Fruit fly (Drosophila melanogaster) Kc167 (cell line): Measurements from ENCODE around the gene pbl.

ENCODE experiments used
- Myc ChIP-seq: fragments of >200 bp; optimal IDR thresholded peaks from 2 replicates; lab custom pipeline; 2017; ENCODE audit warnings: missing external identifiers
- Sin3A ChIP-seq: fragments of >200 bp; optimal IDR thresholded peaks from 2 replicates; lab custom pipeline; 2018; ENCODE audit warnings: missing external identifiers
- h ChIP-seq: fragments of >200 bp; optimal IDR thresholded peaks from 3 replicates; lab custom pipeline; 2018; ENCODE audit warnings: missing external identifiers
- insv ChIP-seq: fragments of >200 bp; optimal IDR thresholded peaks from 3 replicates; lab custom pipeline; 2018; ENCODE audit warnings: missing external identifiers
- psq ChIP-seq: fragments of >200 bp; optimal IDR thresholded peaks from 2 replicates; lab custom pipeline; 2017; ENCODE audit warnings: missing external identifiers
- ttk ChIP-seq: sonication (Bioruptor generic); optimal IDR thresholded peaks from 2 replicates; lab custom pipeline; 2017; ENCODE audit warnings: missing external identifiers

The pbl gene

DNA sequence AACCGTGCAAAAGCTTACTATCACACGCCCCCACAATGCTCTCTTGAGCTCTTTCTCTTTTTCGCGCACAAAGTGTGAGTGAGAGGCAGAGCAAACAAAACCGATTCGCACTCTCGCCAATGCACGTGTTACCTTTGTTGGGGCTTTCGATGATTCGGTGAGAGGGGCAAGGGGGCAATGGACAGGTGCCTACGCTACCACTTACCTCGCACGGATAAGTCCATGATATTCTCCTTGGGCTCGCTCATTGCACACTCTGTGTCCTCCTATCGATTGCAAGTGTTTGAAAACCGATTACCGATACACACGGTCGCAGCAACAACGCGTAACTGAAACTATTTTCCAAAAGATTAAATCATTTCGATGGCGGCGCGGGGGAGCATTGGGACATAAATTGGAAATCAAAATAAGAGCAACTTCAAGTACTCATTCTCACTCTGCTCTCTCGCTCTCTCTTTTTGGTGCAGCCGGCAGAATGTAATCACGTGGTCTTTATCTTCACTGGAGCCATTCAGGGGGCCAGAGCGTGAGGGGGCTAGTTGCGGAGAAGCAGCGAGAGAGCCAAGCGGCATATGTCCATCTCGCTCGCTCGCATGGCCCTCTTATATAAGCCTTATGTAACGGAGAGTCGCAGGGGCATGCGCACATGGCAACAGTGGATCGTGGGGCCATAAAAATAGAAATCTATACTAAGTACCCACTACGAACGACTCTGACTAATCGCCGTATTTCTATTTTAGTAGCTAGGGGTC, 44.5 kb downstream of the pbl start, which contains the start of gene Pdp1:
Pdp1 (minus strand) TSS at position 334 of the 752 bp plus-strand sequence.
- TF ChIP-seq Sin3A (no peak), ttk (lab: Kevin White, UChicago) (no peak), insv (lab: Kevin White, UChicago) (no peak), psq (lab: Kevin White, UChicago) (no peak), Myc (lab: Kevin White, UChicago) (no peak), h (no peak)

DNA sequence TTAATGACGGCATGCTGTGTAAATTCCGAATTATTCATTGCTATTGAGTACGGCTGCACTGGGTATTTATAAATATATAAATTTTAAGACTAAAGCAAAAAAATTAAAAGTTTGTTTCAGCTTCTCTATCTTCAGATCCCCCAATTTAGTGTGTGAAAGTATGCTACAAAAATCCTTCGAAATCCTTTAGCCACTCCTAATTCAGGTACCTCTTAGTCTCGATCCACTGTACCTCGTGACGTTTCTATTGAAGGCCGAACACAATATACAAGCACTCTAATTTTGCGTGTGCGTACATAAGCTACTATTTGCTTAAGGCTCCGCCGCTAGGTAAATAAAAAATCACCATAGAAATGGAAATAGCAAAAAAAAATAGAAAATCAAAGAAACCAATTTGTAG, 45.2 kb downstream of the pbl start:
- TF ChIP-seq Myc (lab: Kevin White, UChicago) (no peak), insv (lab: Kevin White, UChicago) (no peak), h (no peak), Sin3A (no peak)

DNA sequence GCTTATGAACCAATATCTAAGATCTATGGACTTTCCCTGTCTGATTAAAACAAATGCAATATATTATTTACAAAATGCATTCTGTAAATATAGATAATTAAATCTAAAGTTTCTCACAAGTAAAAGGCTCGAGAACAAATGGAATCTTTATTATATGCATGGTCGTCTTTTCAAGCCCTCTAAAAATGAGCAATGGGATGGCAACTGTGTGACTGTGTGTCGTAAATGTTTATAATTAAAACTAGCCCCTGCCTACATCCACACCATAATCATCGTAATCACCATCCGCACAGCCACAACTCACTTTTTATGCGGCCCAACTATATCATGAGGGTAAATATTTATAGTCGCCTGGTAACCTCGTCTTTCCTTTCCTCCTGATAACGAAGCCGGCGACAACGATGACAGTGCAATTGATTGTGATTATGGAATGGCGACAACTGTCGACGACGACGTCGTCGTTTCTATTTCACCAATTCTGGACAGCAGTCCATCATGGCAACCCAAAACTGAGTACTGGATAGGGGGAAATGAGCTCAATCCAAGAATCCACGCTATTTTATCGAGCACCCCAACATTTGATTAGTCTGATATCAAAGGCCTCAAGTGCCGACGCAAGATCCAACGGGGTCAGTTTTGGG, 45.9 kb downstream of the pbl start:
- TF ChIP-seq ttk (lab: Kevin White, UChicago) (no peak), psq (lab: Kevin White, UChicago) (no peak), insv (lab: Kevin White, UChicago) (no peak), Myc (lab: Kevin White, UChicago) (no peak), h (no peak), Sin3A (no peak)

DNA sequence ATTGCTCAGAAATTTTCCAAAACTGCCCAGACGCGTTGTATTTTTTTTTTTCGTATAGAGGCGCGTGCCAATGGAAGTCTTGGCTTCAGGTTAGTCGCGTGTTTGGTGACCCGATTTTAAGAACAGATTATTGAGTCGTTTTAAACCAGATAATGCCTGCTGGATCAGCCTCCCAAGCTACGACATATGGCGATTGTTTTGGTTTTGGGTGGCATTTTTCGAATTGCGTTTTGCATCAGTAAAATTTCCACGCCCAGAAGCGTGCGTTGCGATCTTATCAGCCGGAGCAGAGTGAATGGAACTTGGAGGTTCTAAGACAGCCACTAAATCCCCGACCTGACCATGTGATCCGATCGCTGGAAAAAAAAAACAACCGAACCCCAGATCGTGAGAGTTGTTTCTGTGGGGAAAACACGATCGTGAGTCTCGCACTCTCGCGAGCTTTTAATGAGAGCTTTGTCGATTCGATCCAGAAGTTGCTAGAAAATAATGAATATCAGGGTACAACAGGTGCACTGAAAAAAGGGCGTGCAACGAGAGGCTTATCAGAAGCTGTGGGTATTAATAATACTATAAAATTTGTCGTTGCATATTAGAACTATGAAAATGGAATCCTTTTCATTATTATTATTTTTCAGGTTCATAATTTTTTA, 46.5 kb downstream of the pbl start:
- no peak for TF ChIP-seq ttk (lab: Kevin White, UChicago)
- no peak for TF ChIP-seq Myc (lab: Kevin White, UChicago)
- TF ChIP-seq h = no peak
- no peak for TF ChIP-seq Sin3A
- TF ChIP-seq psq (lab: Kevin White, UChicago) = no peak
- TF ChIP-seq insv (lab: Kevin White, UChicago) = no peak

DNA sequence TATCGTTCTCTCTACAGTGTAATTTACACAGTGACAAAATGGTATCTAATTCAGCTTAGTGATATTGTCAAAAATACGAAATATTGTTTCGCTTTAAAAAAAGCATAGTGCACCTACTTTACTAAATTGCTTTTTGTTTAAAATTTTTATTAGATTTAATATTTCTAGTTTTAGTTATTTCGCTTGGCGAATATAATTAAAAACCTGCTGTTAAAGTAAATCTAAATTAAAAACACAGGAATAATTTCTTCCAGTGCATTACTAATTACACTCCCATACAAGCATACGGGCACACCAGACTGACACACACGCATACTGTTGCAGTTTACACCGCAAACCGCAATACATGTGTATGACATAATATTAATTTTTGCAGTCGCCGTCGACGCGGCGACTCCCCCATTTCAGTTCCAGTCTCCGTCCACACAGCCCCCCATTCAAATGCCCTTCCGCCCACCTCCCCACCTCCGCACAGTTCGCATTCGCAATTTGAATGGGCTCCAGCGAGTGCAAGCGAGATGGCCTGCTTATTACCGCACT, 47.9 kb downstream of the pbl start:
- TF ChIP-seq ttk (lab: Kevin White, UChicago) (no peak), h (no peak), Myc (lab: Kevin White, UChicago) (no peak), Sin3A (no peak), psq (lab: Kevin White, UChicago) (no peak), insv (lab: Kevin White, UChicago) (no peak)

DNA sequence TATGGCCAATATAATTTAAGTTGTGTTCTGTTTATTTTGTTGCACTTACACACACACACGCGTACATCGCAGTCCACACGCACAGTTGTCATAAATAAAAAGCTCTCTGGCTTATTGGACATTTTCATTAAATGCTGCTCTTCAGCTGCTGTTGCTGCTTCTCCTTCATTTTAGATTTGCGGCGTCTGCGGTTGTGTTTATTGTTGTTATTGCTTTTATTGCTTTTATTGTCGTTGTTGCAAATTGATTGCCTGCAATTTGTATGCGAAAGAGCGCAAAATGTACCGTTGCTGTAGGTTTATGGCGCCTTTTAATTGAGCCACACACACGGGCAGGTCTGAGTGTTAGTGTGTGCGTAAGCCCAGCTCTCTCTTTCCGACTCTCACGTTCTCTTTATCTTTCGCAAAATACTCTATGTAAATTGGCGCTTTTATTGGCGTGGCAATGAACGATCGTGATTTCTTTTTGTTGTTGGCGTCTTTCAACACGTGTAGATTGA, 48.4 kb downstream of the pbl start:
- TF ChIP-seq psq (lab: Kevin White, UChicago) = no peak
- no peak for TF ChIP-seq Sin3A
- TF ChIP-seq insv (lab: Kevin White, UChicago) = no peak

DNA sequence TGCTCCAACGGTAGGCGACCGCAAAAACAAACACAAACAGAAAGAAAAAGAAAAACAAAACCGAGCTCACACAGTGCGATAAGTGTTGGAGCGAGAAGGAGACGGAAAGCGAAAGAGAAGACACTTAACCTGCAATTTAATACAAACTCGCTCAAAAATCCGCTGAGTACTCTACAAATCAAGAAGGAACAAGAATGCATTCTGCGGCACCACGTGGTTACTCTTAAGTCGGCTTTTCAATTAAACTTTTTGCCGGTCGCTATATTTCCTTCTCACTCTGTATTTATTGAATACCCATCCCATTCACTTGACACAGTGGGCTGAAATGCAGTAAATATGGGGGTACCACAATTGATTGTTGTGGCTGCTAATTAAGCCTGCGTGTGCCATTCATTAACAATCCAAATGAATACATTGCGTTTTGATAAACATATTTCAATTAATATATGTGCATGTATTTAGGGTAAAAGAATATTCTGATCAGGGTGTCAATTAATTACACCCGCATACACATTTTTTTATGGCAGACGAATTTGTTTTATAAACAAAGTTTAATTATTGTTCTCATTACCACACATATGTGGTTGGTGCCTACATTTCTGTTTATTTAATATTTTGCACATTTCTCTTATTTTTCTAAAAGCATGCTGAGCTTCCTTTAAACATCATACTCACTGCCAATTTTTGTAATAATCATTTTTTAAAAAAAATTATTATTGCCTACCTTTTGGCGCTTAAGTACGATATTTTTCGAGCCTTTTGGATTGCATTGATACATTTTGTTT, 49.3 kb downstream of the pbl start:
- TF ChIP-seq Sin3A (no peak), ttk (lab: Kevin White, UChicago) (no peak), psq (lab: Kevin White, UChicago) (no peak), Myc (lab: Kevin White, UChicago) (no peak), insv (lab: Kevin White, UChicago) (no peak), h (no peak)

DNA sequence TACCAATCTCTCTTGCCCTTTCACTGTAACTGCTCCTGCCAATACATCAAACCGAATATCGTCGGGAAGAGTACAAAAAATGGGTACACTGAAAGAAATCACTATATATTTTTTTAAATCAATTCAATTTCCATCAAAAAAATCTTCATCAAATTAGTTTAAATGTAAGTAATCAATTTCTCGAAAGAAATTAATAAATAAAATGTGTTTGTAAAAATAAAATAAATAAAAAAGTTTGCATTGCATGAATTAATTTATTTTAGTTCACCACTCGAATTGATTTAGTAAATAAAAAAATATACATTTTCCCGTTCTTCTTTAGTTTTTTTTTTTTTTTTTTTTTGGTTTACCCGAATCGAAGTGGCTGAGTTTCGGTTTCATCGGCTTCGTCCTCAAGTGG, 49.9 kb downstream of the pbl start:
- no peak for TF ChIP-seq psq (lab: Kevin White, UChicago)
- TF ChIP-seq ttk (lab: Kevin White, UChicago) = no peak
- no peak for TF ChIP-seq Sin3A
- TF ChIP-seq insv (lab: Kevin White, UChicago) = no peak
- no peak for TF ChIP-seq h
- no peak for TF ChIP-seq Myc (lab: Kevin White, UChicago)

DNA sequence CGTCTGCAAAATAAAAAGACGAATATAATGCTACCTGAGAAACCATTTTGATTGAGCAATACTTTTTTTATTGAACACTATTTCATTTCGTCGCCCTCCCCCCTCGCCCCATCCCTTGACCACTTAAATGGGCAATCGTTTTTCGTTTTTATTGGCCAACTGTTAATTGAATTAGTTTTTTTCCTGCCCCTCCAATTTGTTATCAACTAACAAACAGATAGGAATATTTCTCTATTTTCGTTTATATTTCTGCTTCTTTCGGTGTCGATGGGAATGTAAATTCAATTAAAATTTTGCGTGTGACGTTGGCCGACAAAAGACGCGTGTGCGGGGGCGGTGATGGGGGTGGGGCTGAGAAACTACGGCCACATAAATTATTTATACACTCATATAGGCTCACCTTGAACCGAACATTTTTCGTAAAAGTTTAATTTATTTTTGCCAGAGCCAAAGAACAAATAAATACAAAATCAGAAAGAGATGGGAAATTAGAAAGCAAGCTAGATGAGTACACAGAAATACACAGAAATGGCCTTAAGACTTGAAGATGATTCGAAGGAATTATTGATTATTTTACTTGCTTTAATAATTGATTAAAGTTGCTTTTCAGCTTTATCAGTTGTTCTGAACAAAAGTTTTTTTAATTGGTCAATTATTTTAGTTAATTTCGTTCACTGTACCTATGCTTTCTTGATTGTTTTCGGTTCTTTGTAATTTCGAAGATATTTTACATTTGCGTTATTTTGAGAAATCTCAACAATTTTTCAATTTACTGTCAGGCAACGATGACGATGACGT, 50.9 kb downstream of the pbl start:
- TF ChIP-seq insv (lab: Kevin White, UChicago) (no peak), Sin3A (no peak), psq (lab: Kevin White, UChicago) (no peak)

DNA sequence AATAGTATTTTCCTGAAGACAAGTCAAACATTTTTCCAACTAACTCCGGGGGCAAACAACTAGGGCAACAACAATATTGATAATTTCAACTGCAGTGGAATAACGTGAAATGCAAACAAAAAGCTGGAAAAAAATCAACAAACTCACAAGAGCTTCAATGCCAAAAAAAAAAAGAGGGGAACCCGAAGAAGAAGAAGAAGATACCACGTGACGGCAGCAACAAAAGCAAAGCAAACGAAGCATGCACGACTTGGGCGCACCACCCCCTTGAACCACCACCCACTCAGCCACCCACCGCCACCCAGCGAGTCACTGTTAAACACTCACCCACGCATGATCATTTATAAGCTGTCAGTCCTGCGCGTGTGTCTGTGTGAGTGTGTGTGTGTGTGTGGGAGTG, 52.0 kb downstream of the pbl start:
- TF ChIP-seq Myc (lab: Kevin White, UChicago) (no peak), insv (lab: Kevin White, UChicago) (no peak), Sin3A (no peak), ttk (lab: Kevin White, UChicago) (no peak), h (no peak), psq (lab: Kevin White, UChicago) (no peak)
